Worm (Caenorhabditis elegans) whole organism, early embryonic: ENCODE results near the gene rmd-6.
A peak's percentile ranks its signal among the peaks of the same experiment; 100 is the strongest.
"Not testable (repeated sequence)": the region's sequence is repeated elsewhere in the genome, so short reads cannot be mapped to it uniquely, and the experiment has no call there.

Experiments
- B0310.2 ChIP-seq: sonication (generic microtip); optimal IDR thresholded peaks from 2 replicates; lab custom pipeline; 2016; ENCODE audit warnings: mild to moderate bottlenecking, missing genetic modification characterization, missing compliant biosample characterization
- F13C5.2 ChIP-seq: sonication (generic microtip); optimal IDR thresholded peaks from 2 replicates; lab custom pipeline; 2017; ENCODE audit warnings: mild to moderate bottlenecking, missing genetic modification characterization, inconsistent platforms, missing compliant biosample characterization
- aly-1 ChIP-seq: sonication (generic microtip); optimal IDR thresholded peaks from 2 replicates; lab custom pipeline; 2016; ENCODE audit warnings: missing genetic modification characterization, missing compliant biosample characterization
- ama-1 ChIP-seq: fragments of 150-350 bp; optimal IDR thresholded peaks from 2 replicates; lab custom pipeline; 2014
- ceh-13 ChIP-seq: fragments of 200-800 bp; sonication (Bioruptor generic); optimal IDR thresholded peaks from 2 replicates; lab custom pipeline; 2018; ENCODE audit warnings: mild to moderate bottlenecking, missing genetic modification characterization, missing compliant biosample characterization
- ceh-36 ChIP-seq: sonication (generic microtip); optimal IDR thresholded peaks from 2 replicates; lab custom pipeline; 2016; ENCODE audit warnings: missing genetic modification characterization, inconsistent platforms, missing compliant biosample characterization
- ets-7 ChIP-seq: sonication (generic microtip); optimal IDR thresholded peaks from 2 replicates; lab custom pipeline; 2016; ENCODE audit warnings: missing genotype, missing genetic modification characterization, missing compliant biosample characterization
- flt-1 ChIP-seq: fragments of 200-800 bp; sonication (Bioruptor generic); IDR thresholded peaks from 2 replicates; pipeline ENCODE4 v1.3.6; 2022; ENCODE audit warnings: missing genetic modification characterization, missing compliant biosample characterization
- hmbx-1 ChIP-seq: sonication (generic microtip); optimal IDR thresholded peaks from 2 replicates; lab custom pipeline; 2016; ENCODE audit warnings: mild to moderate bottlenecking, missing genetic modification characterization, missing compliant biosample characterization
- hmg-4 ChIP-seq: fragments of 200-800 bp; sonication (Bioruptor generic); optimal IDR thresholded peaks from 2 replicates; lab custom pipeline; 2018; ENCODE audit warnings: mild to moderate bottlenecking, missing genetic modification characterization, missing compliant biosample characterization
- hnd-1 ChIP-seq: sonication (generic microtip); optimal IDR thresholded peaks from 2 replicates; lab custom pipeline; 2016; ENCODE audit warnings: missing genetic modification characterization, missing compliant biosample characterization
- pes-1 ChIP-seq: fragments of 200-800 bp; sonication (Bioruptor generic); IDR thresholded peaks from 2 replicates; pipeline ENCODE4 v1.3.6; 2022; ENCODE audit warnings: missing genetic modification reagents, missing genetic modification characterization, missing compliant biosample characterization
- scrt-1 ChIP-seq: fragments of 200-800 bp; sonication (Bioruptor generic); IDR thresholded peaks from 2 replicates; pipeline ENCODE4 v1.3.6; 2022; ENCODE audit warnings: missing genetic modification characterization, missing compliant biosample characterization
- sea-1 ChIP-seq: fragments of 200-800 bp; sonication (Bioruptor generic); conservative IDR thresholded peaks from 2 replicates; pipeline ENCODE4 v1.3.6; 2022; ENCODE audit warnings: missing genetic modification characterization, missing compliant biosample characterization
- tbx-11 ChIP-seq: fragments of 200-800 bp; sonication (Bioruptor generic); IDR thresholded peaks from 2 replicates; pipeline ENCODE4 v1.3.6; 2022; ENCODE audit warnings: missing genetic modification characterization, missing compliant biosample characterization
- tbx-37 ChIP-seq: fragments of 200-800 bp; sonication (Bioruptor generic); conservative IDR thresholded peaks from 2 replicates; pipeline ENCODE4 v1.3.6; 2022; ENCODE audit warnings: missing genetic modification reagents, missing genetic modification characterization, missing compliant biosample characterization
- tra-4 ChIP-seq: sonication (generic microtip); optimal IDR thresholded peaks from 2 replicates; lab custom pipeline; 2017; ENCODE audit warnings: missing genetic modification characterization, missing compliant biosample characterization

The rmd-6 gene

DNA sequence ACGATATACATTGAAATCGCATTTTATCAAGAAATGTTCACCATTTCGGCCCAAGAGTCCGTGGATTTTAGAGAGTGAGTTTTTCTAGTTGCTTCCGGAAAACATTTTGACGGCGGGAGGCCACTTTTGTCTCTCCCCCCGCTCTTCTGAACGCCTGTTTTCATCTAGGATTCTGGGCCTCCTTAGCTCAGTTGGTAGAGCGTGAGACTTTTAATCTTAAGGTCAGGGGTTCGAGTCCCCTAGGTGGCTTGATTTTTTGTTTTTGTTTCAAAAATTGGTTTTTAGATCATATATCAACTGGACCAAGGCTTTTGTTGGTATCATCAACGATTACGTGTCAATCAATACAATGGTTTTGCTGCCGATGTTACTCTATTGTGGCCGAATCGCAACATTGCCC, 29.9 kb upstream of the rmd-6 start:
- TF ChIP-seq scrt-1 (GFP tag; lab: Robert Waterston, UW) (peak; percentile 80), F13C5.2 (tag; lab: Kevin White, UChicago) (no peak), B0310.2 (tag; lab: Kevin White, UChicago) (peak; percentile 18), ets-7 (tag; lab: Kevin White, UChicago) (no peak), hnd-1 (tag; lab: Kevin White, UChicago) (no peak), sea-1 (GFP tag; lab: Robert Waterston, UW) (peak; percentile 74; the same call in 1 of the 2 replicates), pes-1 (GFP tag; lab: Robert Waterston, UW) (peak; percentile 84), tbx-37 (GFP tag; lab: Robert Waterston, UW) (peak; percentile 49; the same call in 1 of the 2 replicates), hmg-4 (no peak), hmbx-1 (tag; lab: Kevin White, UChicago) (no peak), flt-1 (peak; percentile 82), ceh-36 (no peak), tbx-11 (GFP tag; lab: Robert Waterston, UW) (peak; percentile 59), aly-1 (no peak), ceh-13 (GFP tag; lab: Kevin White, UChicago) (no peak)

DNA sequence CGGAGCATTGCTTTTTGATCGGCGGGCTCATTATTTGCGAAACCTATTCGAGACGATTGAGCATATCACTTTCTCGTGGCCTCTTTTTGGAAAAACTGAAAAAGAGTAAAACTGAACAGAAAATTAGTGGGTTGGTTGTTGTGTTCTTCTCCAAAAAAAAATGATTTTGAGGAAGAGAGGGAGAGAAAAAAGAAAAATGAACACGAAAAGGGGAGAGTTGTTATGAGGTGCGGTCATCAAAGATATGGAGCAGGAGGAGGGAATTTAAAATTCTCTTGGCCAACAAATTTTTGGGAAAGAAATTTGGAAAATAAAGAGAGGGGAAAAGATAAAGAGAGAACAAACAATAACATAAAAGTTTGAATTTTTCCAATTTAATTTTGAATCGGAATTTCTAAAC, 23.3 kb upstream of the rmd-6 start, which contains the start of gene hot-9:
TSS of gene hot-9 (minus strand) at position 101 of the 400 bp plus-strand sequence.
- TF ChIP-seq hmg-4 (no peak), ceh-36 (no peak), B0310.2 (tag; lab: Kevin White, UChicago) (no peak), aly-1 (no peak), tbx-11 (GFP tag; lab: Robert Waterston, UW) (no peak), F13C5.2 (tag; lab: Kevin White, UChicago) (no peak), ceh-13 (GFP tag; lab: Kevin White, UChicago) (no peak), sea-1 (GFP tag; lab: Robert Waterston, UW) (no peak), pes-1 (GFP tag; lab: Robert Waterston, UW) (no peak), flt-1 (no peak), tbx-37 (GFP tag; lab: Robert Waterston, UW) (no peak), ama-1 (lab: Kevin White, UChicago) (no peak), tra-4 (tag; lab: Kevin White, UChicago) (no peak), ets-7 (tag; lab: Kevin White, UChicago) (no peak)

DNA sequence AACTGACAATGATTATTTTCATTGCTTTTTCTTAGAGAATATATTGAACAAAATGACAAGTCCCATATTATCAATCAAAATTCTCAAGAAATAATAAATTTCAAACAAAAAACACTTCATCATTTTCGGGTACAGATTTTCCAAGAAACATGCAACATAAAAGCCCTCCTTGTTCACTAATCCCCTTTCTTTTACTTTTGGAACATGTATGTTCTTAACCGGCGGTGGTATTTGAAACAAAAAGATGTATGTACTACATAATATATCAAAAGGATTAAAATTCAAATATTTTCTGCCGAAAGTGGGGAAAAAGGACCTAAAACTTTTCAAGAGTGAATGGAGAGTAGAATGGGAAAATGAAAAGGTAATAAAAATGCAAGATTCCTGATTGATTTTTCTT, 14.3 kb upstream of the rmd-6 start:
- TF ChIP-seq ets-7 (tag; lab: Kevin White, UChicago) (no peak), B0310.2 (tag; lab: Kevin White, UChicago) (no peak)

DNA sequence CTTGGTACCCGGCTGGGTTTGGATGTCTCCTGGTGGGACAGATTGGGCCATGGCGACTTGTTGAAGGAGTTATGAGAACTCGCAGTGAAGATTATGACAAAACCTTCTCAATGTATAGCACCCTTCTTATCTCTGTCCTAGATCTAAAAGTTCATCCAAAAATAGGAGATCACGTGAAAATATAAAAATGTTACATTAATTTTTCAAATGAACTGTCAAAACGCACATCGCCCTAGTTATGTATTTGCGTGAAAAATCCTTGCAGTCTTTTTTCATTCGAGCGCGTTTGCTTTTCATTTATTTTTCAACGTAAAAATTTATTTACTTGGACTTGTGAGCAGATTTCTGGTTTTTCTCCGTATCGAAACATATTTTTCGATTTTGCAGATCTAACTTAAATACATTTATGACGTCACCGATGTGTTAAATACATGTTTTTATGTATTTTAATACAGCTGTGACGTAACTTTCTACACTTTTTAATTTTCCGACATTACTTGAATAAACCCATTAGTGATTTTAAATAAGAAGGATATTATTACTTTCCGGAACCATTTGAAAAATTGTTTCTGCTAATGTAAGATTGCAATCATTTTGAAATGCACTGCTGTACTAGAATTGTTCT, 12.6 kb upstream of the rmd-6 start, which contains the start of gene msp-55:
TSS of gene msp-55 (minus strand) at position 51 of the 625 bp plus-strand sequence.
- TF ChIP-seq hmbx-1 (tag; lab: Kevin White, UChicago) (no peak), B0310.2 (tag; lab: Kevin White, UChicago) (no peak), tbx-11 (GFP tag; lab: Robert Waterston, UW) (no peak), sea-1 (GFP tag; lab: Robert Waterston, UW) (no peak), scrt-1 (GFP tag; lab: Robert Waterston, UW) (no peak), flt-1 (no peak), ama-1 (lab: Kevin White, UChicago) (no peak), hnd-1 (tag; lab: Kevin White, UChicago) (no peak), tbx-37 (GFP tag; lab: Robert Waterston, UW) (no peak), pes-1 (GFP tag; lab: Robert Waterston, UW) (no peak), aly-1 (no peak), hmg-4 (no peak), tra-4 (tag; lab: Kevin White, UChicago) (no peak), F13C5.2 (tag; lab: Kevin White, UChicago) (no peak), ets-7 (tag; lab: Kevin White, UChicago) (no peak)

DNA sequence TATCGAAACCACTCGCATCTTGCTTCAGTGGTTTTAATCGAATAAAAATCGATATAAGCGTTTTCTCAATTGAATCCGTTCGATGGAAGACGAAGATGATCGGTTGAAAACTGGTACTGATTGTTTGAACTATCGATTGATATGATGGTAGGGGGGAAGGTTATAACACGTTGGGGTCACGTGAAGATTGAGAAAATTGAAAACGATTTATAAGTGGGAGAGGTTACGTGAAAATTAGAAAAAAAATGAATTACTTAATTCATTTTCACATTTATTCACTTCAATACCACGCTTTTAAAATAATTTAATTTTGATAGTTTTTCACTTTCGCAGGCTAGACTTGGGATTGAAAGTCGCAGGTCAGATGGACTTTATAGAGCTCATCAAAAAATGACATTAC, 7.7 kb upstream of the rmd-6 start, which contains the start of gene C09B9.7:
TSS of gene C09B9.7 (minus strand) at position 101 of the 400 bp plus-strand sequence.
- TF ChIP-seq ama-1 (lab: Kevin White, UChicago) (no peak), ceh-13 (GFP tag; lab: Kevin White, UChicago) (no peak), scrt-1 (GFP tag; lab: Robert Waterston, UW) (no peak), tbx-11 (GFP tag; lab: Robert Waterston, UW) (no peak), tra-4 (tag; lab: Kevin White, UChicago) (no peak), pes-1 (GFP tag; lab: Robert Waterston, UW) (no peak), hmg-4 (no peak), ets-7 (tag; lab: Kevin White, UChicago) (no peak), ceh-36 (no peak), sea-1 (GFP tag; lab: Robert Waterston, UW) (no peak), aly-1 (no peak), hnd-1 (tag; lab: Kevin White, UChicago) (no peak), B0310.2 (tag; lab: Kevin White, UChicago) (no peak), tbx-37 (GFP tag; lab: Robert Waterston, UW) (no peak), F13C5.2 (tag; lab: Kevin White, UChicago) (no peak)

DNA sequence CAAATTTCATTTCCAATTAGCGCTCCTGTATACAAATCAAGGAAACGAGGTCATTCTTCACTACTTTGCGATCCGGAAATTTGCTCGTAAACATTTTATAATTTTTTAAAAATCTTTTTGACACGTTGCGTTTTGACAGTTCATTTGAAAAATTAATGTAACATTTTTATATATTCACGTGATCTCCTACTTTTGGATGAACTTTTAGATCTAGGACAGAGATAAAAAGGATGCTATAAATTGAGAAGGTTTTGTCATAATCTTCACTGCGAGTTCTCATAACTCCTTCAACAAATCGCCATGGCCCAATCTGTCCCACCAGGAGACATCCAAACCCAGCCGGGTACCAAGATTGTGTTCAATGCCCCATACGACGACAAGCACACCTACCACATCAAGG, 6.4 kb upstream of the rmd-6 start, which contains the start of gene msp-57:
TSS of gene msp-57 (plus strand) at position 301 of the 400 bp plus-strand sequence.
- not testable (repeated sequence) for TF ChIP-seq pes-1 (GFP tag; lab: Robert Waterston, UW); ceh-36; hnd-1 (tag; lab: Kevin White, UChicago)

DNA sequence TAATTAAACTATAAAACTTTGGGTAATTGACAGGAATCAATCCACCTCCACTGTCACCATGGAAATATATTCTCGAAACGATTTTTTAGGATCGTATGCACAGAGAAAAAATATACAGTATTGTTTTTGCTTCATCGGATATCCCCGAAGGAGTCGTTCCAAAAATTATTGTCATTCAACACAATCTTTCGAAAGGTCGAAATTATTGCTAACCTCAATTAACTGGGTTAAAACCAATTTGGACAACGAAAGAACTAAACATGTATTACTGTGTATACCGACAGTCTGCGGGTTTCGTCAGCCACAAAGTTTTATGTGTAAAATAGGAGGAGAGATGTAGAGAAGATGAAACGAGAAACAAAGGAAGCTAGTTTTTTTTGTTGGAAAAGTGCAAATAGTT, 5.3 kb upstream of the rmd-6 start:
- TF ChIP-seq ceh-13 (GFP tag; lab: Kevin White, UChicago) (no peak), ets-7 (tag; lab: Kevin White, UChicago) (no peak), flt-1 (no peak), tbx-37 (GFP tag; lab: Robert Waterston, UW) (no peak), hmbx-1 (tag; lab: Kevin White, UChicago) (no peak), scrt-1 (GFP tag; lab: Robert Waterston, UW) (no peak), ama-1 (lab: Kevin White, UChicago) (no peak), B0310.2 (tag; lab: Kevin White, UChicago) (no peak), hmg-4 (no peak), sea-1 (GFP tag; lab: Robert Waterston, UW) (no peak), tbx-11 (GFP tag; lab: Robert Waterston, UW) (no peak), F13C5.2 (tag; lab: Kevin White, UChicago) (no peak), tra-4 (tag; lab: Kevin White, UChicago) (no peak)
